Worm (Caenorhabditis elegans) whole organism, L3 larva: Measurements from ENCODE around the gene srw-122.

Experiments
- R02D3.7 ChIP-seq: fragments of 150-350 bp; optimal IDR thresholded peaks from 2 replicates; lab custom pipeline; 2014; ENCODE audit warnings: missing biosample characterization, missing genetic modification characterization
- ZK546.5 ChIP-seq: sonication (generic microtip); optimal IDR thresholded peaks from 2 replicates; lab custom pipeline; 2017; ENCODE audit warnings: missing biosample characterization, missing genetic modification characterization
- aly-2 ChIP-seq: fragments of 150-350 bp; optimal IDR thresholded peaks from 2 replicates; lab custom pipeline; 2014; ENCODE audit warnings: missing biosample characterization, missing genetic modification characterization
- ama-1 ChIP-seq: fragments of 150-350 bp; optimal IDR thresholded peaks from 2 replicates; lab custom pipeline; 2018
- ceh-16 ChIP-seq: sonication (generic microtip); optimal IDR thresholded peaks from 2 replicates; lab custom pipeline; 2017; ENCODE audit warnings: missing biosample characterization, missing genetic modification characterization
- ceh-28 ChIP-seq: fragments of 150-350 bp; optimal IDR thresholded peaks from 2 replicates; lab custom pipeline; 2014; ENCODE audit warnings: missing biosample characterization, missing genetic modification reagents, missing genetic modification characterization
- ceh-82 ChIP-seq: fragments of 150-350 bp; optimal IDR thresholded peaks from 2 replicates; lab custom pipeline; 2014; ENCODE audit warnings: missing biosample characterization, missing genetic modification characterization
- ceh-9 ChIP-seq: sonication (generic microtip); optimal IDR thresholded peaks from 2 replicates; lab custom pipeline; 2018; ENCODE audit warnings: missing biosample characterization, missing genetic modification characterization
- daf-12 ChIP-seq: fragments of 150-350 bp; optimal IDR thresholded peaks from 2 replicates; lab custom pipeline; 2014; ENCODE audit warnings: missing biosample characterization, missing genetic modification reagents, missing genetic modification characterization
- egl-27 ChIP-seq: sonication (generic microtip); optimal IDR thresholded peaks from 4 replicates; lab custom pipeline; 2017; ENCODE audit warnings: missing biosample characterization, missing genetic modification reagents, missing genetic modification characterization
- egl-5 ChIP-seq: fragments of 150-350 bp; optimal IDR thresholded peaks from 2 replicates; lab custom pipeline; 2017; ENCODE audit warnings: missing biosample characterization, missing genetic modification reagents, missing genetic modification characterization, inconsistent platforms
- elt-2 ChIP-seq: sonication (generic microtip); optimal IDR thresholded peaks from 2 replicates; lab custom pipeline; 2016; ENCODE audit warnings: missing genetic modification reagents, mild to moderate bottlenecking, missing genetic modification characterization, missing compliant biosample characterization
- elt-3 ChIP-seq, 3 experiments: fragments of 150-350 bp in 1 of 3; sonication (generic microtip) in 2 of 3; optimal IDR thresholded peaks; 2 replicates in 2 of 3; 4 replicates in 1 of 3; lab custom pipeline; 2014 to 2017; ENCODE audit warnings: missing biosample characterization in 3 of 3, missing genetic modification characterization in 3 of 3
- fkh-10 ChIP-seq: sonication (generic microtip); optimal IDR thresholded peaks from 2 replicates; lab custom pipeline; 2017; ENCODE audit warnings: missing biosample characterization, missing genetic modification reagents, missing genetic modification characterization
- fkh-2 ChIP-seq: fragments of 150-350 bp; optimal IDR thresholded peaks from 2 replicates; lab custom pipeline; 2014; ENCODE audit warnings: missing biosample characterization, missing genetic modification reagents, missing genetic modification characterization
- jun-1 ChIP-seq: fragments of 150-350 bp; optimal IDR thresholded peaks from 2 replicates; lab custom pipeline; 2014; ENCODE audit warnings: missing biosample characterization, missing genetic modification reagents, missing genetic modification characterization
- lin-15B ChIP-seq: fragments of 150-350 bp; optimal IDR thresholded peaks from 2 replicates; lab custom pipeline; 2014; ENCODE audit warnings: missing biosample characterization, missing genetic modification characterization
- lin-39 ChIP-seq: fragments of 150-350 bp; optimal IDR thresholded peaks from 2 replicates; lab custom pipeline; 2018; ENCODE audit warnings: missing biosample characterization, missing genetic modification reagents, missing genetic modification characterization
- lsy-12 ChIP-seq: sonication (generic microtip); optimal IDR thresholded peaks from 2 replicates; lab custom pipeline; 2016; ENCODE audit warnings: mild to moderate bottlenecking, missing genetic modification characterization, missing compliant biosample characterization
- mdl-1 ChIP-seq: fragments of 150-350 bp; optimal IDR thresholded peaks from 2 replicates; lab custom pipeline; 2014; ENCODE audit warnings: missing biosample characterization, missing genetic modification characterization
- mml-1 ChIP-seq: fragments of 150-350 bp; sonication (generic microtip); optimal IDR thresholded peaks from 3 replicates; lab custom pipeline; 2014; ENCODE audit warnings: missing biosample characterization, missing genetic modification characterization
- nhr-11 ChIP-seq: fragments of 150-350 bp; optimal IDR thresholded peaks from 2 replicates; lab custom pipeline; 2014; ENCODE audit warnings: missing biosample characterization, missing genetic modification characterization
- nhr-12 ChIP-seq: fragments of 150-350 bp; optimal IDR thresholded peaks from 2 replicates; lab custom pipeline; 2014; ENCODE audit warnings: missing biosample characterization, missing genetic modification characterization
- nhr-23 ChIP-seq: fragments of 150-350 bp; optimal IDR thresholded peaks from 2 replicates; lab custom pipeline; 2014; ENCODE audit warnings: missing biosample characterization, missing genetic modification reagents, missing genetic modification characterization
- nhr-25 ChIP-seq: sonication (generic microtip); optimal IDR thresholded peaks from 2 replicates; lab custom pipeline; 2017; ENCODE audit warnings: missing biosample characterization, missing genetic modification characterization
- nhr-43 ChIP-seq: sonication (generic microtip); optimal IDR thresholded peaks from 2 replicates; lab custom pipeline; 2016; ENCODE audit warnings: mild to moderate bottlenecking, missing genetic modification characterization, missing compliant biosample characterization; ENCODE audit not compliant: poor library complexity, severe bottlenecking
- nhr-67 ChIP-seq: fragments of 150-350 bp; optimal IDR thresholded peaks from 2 replicates; lab custom pipeline; 2014; ENCODE audit warnings: missing biosample characterization, missing genetic modification characterization
- nhr-76 ChIP-seq: fragments of 150-350 bp; sonication (generic microtip); optimal IDR thresholded peaks from 5 replicates; lab custom pipeline; 2014; ENCODE audit warnings: missing biosample characterization, missing genetic modification characterization
- pqm-1 ChIP-seq: fragments of 150-350 bp; optimal IDR thresholded peaks from 2 replicates; lab custom pipeline; 2017; ENCODE audit warnings: missing biosample characterization, missing genetic modification characterization, inconsistent platforms
- sea-2 ChIP-seq: fragments of 150-350 bp; sonication (generic microtip); optimal IDR thresholded peaks from 4 replicates; lab custom pipeline; 2014; ENCODE audit warnings: missing biosample characterization, missing genetic modification reagents, missing genetic modification characterization
- skn-1 ChIP-seq: fragments of 150-350 bp; optimal IDR thresholded peaks from 2 replicates; lab custom pipeline; 2014; ENCODE audit warnings: missing biosample characterization, missing genetic modification characterization
- tbx-2 ChIP-seq: sonication (generic microtip); optimal IDR thresholded peaks from 2 replicates; lab custom pipeline; 2016; ENCODE audit warnings: mild to moderate bottlenecking, missing genetic modification characterization, missing compliant biosample characterization
- unc-39 ChIP-seq: sonication (generic microtip); optimal IDR thresholded peaks from 4 replicates; lab custom pipeline; 2017; ENCODE audit warnings: missing biosample characterization, missing genetic modification characterization
- unc-62 ChIP-seq: fragments of 150-350 bp; sonication (generic microtip); optimal IDR thresholded peaks from 4 replicates; lab custom pipeline; 2014; ENCODE audit warnings: missing biosample characterization, missing genetic modification reagents, missing genetic modification characterization
- zag-1 ChIP-seq: fragments of 150-350 bp; optimal IDR thresholded peaks from 2 replicates; lab custom pipeline; 2014; ENCODE audit warnings: missing biosample characterization, missing genetic modification characterization
- ztf-11 ChIP-seq: fragments of 150-350 bp; optimal IDR thresholded peaks from 2 replicates; lab custom pipeline; 2014; ENCODE audit warnings: missing biosample characterization, missing genetic modification characterization

srw-122 gene

ce11 chrV:2991485-2991884 is 39.5 kb upstream of the srw-122 start, which contains the start of gene srw-121:
Gene srw-121, minus strand, starts transcription at chrV:2991585.
- no peak for TF ChIP-seq ztf-11 (tag; lab: Kevin White, UChicago)
- no peak for TF ChIP-seq ceh-9 (tag; lab: Kevin White, UChicago)

ce11 chrV:2987407-2987806 is 35.4 kb upstream of the srw-122 start, which contains the start of gene srh-85:
Gene srh-85, minus strand, starts transcription at chrV:2987507.
- TF ChIP-seq unc-62 (GFP tag; lab: Kevin White, UChicago), result no peak
- no peak for TF ChIP-seq daf-12 (tag; lab: Kevin White, UChicago)
- no peak for TF ChIP-seq ceh-9 (tag; lab: Kevin White, UChicago)
- no peak for TF ChIP-seq aly-2 (tag; lab: Kevin White, UChicago)
- no peak for TF ChIP-seq egl-27
- TF ChIP-seq ceh-16 (tag; lab: Kevin White, UChicago), result no peak
- no peak for TF ChIP-seq skn-1 (tag; lab: Kevin White, UChicago)
- TF ChIP-seq jun-1, result no peak
- no peak for TF ChIP-seq pqm-1

- TF ChIP-seq mdl-1 (tag; lab: Kevin White, UChicago), result no peak
- TF ChIP-seq ceh-16 (tag; lab: Kevin White, UChicago), result no peak
- no peak for TF ChIP-seq mml-1
- no peak for TF ChIP-seq nhr-43 (tag; lab: Kevin White, UChicago)
- no peak for TF ChIP-seq ceh-82
- TF ChIP-seq elt-3 (tag; optimal IDR thresholded peaks at IDR 0.05; lab: Kevin White, UChicago), result no peak
- no peak for TF ChIP-seq egl-5
- TF ChIP-seq nhr-23 (tag; lab: Kevin White, UChicago), result no peak
- TF ChIP-seq tbx-2, result no peak
- no peak for TF ChIP-seq nhr-67 (tag; lab: Kevin White, UChicago)
- no peak for TF ChIP-seq zag-1 (tag; lab: Kevin White, UChicago)
- TF ChIP-seq nhr-12, result no peak
- no peak for TF ChIP-seq unc-39
Observed at ce11 chrV:2985309-2985708, 33.3 kb upstream of the srw-122 start, which contains the start of gene srw-139. Gene srw-139, minus strand, starts transcription at chrV:2985409.

DNA sequence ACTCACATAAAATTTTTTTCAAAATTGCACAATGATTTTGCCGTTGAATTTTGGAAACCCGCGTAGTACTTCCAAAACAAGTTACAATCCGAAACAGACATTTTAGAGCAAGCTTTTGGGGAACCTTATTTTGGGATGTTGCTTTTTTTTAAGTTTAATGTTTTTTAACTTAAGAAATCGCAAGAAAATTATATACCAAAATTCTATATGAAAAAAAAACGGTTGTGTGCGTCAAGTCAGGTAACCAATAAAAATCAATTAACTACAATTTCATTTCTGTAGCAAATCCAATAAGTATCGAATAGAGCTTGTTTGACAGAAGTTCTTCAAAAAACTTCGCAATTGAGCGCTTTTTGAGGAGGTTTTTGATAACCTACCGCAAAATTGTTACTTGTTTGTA is 31.3 kb upstream of the srw-122 start, which contains the start of gene srw-117:
Gene srw-117, minus strand, starts transcription at position 101 of the 400 bp plus-strand sequence.
- TF ChIP-seq aly-2 (tag; lab: Kevin White, UChicago) (no peak), elt-2 (tag; lab: Kevin White, UChicago) (no peak), sea-2 (GFP tag; lab: Kevin White, UChicago) (no peak), ztf-11 (tag; lab: Kevin White, UChicago) (no peak), elt-3 (tag; optimal IDR thresholded peaks at IDR 0.05; lab: Kevin White, UChicago) (no peak), unc-39 (no peak), ceh-28 (no peak)

- TF ChIP-seq skn-1 (tag; lab: Kevin White, UChicago), result no peak
- no peak for TF ChIP-seq nhr-11 (tag; lab: Kevin White, UChicago)
- TF ChIP-seq lsy-12 (tag; lab: Kevin White, UChicago), result no peak
Observed at ce11 chrV:2979978-2980377, 28.0 kb upstream of the srw-122 start, which contains the start of gene srw-118. Gene srw-118, minus strand, starts transcription at chrV:2980078.

DNA sequence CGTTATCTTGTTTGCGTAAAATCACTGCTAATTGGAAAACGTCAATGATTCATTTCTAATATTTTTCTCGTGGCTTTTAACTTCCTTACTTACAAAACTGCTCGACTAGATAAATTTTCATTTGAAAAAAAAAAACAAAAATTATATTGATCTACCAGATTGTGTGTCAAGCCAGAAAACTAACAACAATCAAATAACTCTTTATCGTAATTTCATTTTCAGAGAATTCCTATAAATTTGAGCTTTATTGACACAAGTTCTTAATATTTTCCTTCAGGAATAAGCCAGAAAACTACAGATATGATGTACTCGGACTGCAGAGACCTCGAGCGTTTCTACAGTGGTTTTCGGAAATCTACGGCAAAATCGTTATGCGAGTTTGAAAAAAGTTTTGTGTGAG is 24.3 kb upstream of the srw-122 start, which contains the start of gene srw-124:
Gene srw-124, plus strand, starts transcription at position 301 of the 400 bp plus-strand sequence.
- TF ChIP-seq nhr-11 (tag; lab: Kevin White, UChicago) (no peak), lin-39 (tag; lab: Kevin White, UChicago) (no peak), lin-15B (tag; lab: Kevin White, UChicago) (no peak), nhr-25 (tag; lab: Kevin White, UChicago) (no peak), ceh-9 (tag; lab: Kevin White, UChicago) (no peak), aly-2 (tag; lab: Kevin White, UChicago) (no peak), nhr-23 (tag; lab: Kevin White, UChicago) (no peak), ztf-11 (tag; lab: Kevin White, UChicago) (no peak), R02D3.7 (tag; lab: Kevin White, UChicago) (no peak), ZK546.5 (no peak), pqm-1 (no peak), nhr-76 (tag; lab: Kevin White, UChicago) (no peak), ceh-82 (no peak), fkh-2 (no peak), fkh-10 (GFP tag; lab: Kevin White, UChicago) (no peak), ama-1 (lab: Kevin White, UChicago) (no peak)
